Worm (Caenorhabditis elegans): Measurements from ENCODE around the gene B0554.7.

DNA sequence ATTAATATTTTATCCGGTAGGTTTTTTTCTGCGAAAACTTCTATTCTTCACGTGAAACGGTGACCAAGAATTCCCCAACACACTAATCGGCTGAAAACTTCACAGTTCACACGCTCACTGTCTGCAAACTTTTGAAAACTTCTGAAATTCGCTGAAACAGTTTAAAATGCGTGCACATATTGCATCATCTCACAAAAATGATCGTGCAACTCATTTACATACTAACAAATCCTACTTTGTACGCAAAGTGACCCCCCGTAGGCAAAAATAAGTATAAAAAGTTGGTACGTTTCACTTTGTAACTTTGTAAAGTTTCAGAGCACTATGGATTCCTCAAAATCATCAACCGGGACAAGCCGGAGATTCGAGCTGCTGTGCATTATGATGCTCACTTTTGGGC, 52.4 kb downstream of the B0554.7 start, which contains the start of gene ZK6.6:
- TF ChIP-seq hlh-30 (tag; optimal IDR thresholded peaks at IDR 0.05; ENCODE audit: insufficient read depth) (no peak), nhr-11 (tag; optimal IDR thresholded peaks at IDR 0.05) (no peak), elt-4 (tag; optimal IDR thresholded peaks at IDR 0.05) (no peak), dmd-4 (tag; optimal IDR thresholded peaks at IDR 0.05; ENCODE audit: borderline replicate concordance) (no peak), pha-4 (tag; optimal IDR thresholded peaks at IDR 0.05) (no peak), pqm-1 (tag; optimal IDR thresholded peaks at IDR 0.05) (no peak), madf-2 (tag; optimal IDR thresholded peaks at IDR 0.05) (no peak), unc-55 (GFP tag; optimal IDR thresholded peaks at IDR 0.05) (no peak), sdc-2 (tag; optimal IDR thresholded peaks at IDR 0.05) (no peak), pax-1 (tag; optimal IDR thresholded peaks at IDR 0.05) (no peak), ama-1 (optimal IDR thresholded peaks at IDR 0.05) (no peak)
